Fruit fly (Drosophila melanogaster): Measurements from ENCODE around the gene CG32263.

DNA sequence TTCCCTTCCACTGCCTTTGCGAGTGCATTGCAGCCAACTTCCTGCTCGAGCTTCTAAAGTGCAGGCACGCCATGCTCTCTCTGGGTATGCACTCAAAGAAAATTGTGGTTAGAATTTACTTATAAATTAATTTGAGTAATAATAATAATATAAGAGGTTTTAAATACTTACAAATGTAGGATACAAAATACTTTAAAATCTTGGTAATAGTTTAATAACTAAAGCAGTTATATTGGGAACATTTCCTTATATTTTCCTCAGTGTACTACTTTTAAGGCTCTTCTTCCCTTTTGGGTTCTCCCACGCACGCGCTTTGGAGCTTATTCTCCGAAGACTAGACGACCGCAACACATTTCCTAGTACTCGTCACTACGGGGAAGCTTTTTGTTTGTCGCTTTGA lies 15.6 kb upstream of the CG32263 start:
- TF ChIP-seq CG12769 (tag; optimal IDR thresholded peaks at IDR 0.05) (peak; percentile 61), CG7987 (GFP tag; optimal IDR thresholded peaks at IDR 0.05) (peak; percentile 7), BtbVII (GFP tag; optimal IDR thresholded peaks at IDR 0.05) (peak; percentile 76), CkIIα-i1 (GFP tag; IDR thresholded peaks at IDR 0.05) (no peak), Dip3 (GFP tag; optimal IDR thresholded peaks at IDR 0.05) (no peak), sens-2 (GFP tag; IDR thresholded peaks at IDR 0.05) (no peak), CHES-1-like (GFP tag; optimal IDR thresholded peaks at IDR 0.05) (no peak), CG13287 (GFP tag; IDR thresholded peaks at IDR 0.05; ENCODE audit: partially characterized antibody) (no peak), dpn (GFP tag; optimal IDR thresholded peaks at IDR 0.05) (peak in 1 of 2 experiments; percentile 62), bowl (GFP tag; IDR thresholded peaks at IDR 0.05) (peak; percentile 68; the same call in 1 of the 2 replicates)

All from whole organism, embryonic.